Fruit fly (Drosophila melanogaster) whole organism, embryonic: Measurements from ENCODE around the gene cue.

Experiments used
- Adf1 ChIP-seq: fragments of 200-800 bp; sonication (Bioruptor generic); IDR thresholded peaks from 2 replicates; pipeline ENCODE4 v1.3.6; 2022; ENCODE audit warnings: missing biosample characterization, missing genetic modification characterization
- Antp ChIP-seq: fragments of 200-800 bp; sonication (Bioruptor generic); optimal IDR thresholded peaks from 3 replicates; lab custom pipeline; 2016; ENCODE audit warnings: missing biosample characterization, missing genetic modification characterization
- CG10209 ChIP-seq: fragments of 200-800 bp; sonication (Bioruptor generic); optimal IDR thresholded peaks from 3 replicates; lab custom pipeline; 2017; ENCODE audit warnings: missing biosample characterization, mild to moderate bottlenecking, missing genetic modification characterization, missing genetic modification reagents
- CG11456 ChIP-seq: fragments of 200-800 bp; sonication (Bioruptor generic); IDR thresholded peaks from 3 replicates; pipeline ENCODE4 v1.3.6; 2022; ENCODE audit warnings: missing biosample characterization, missing genetic modification characterization
- CG11560 ChIP-seq: fragments of 200-800 bp; sonication (Bioruptor generic); IDR thresholded peaks from 3 replicates; pipeline ENCODE4 v1.3.6; 2022; ENCODE audit warnings: missing biosample characterization, missing genetic modification characterization
- CG11696 ChIP-seq: fragments of 200-800 bp; sonication (Bioruptor generic); IDR thresholded peaks from 2 replicates; pipeline ENCODE4 v1.3.6; 2022; ENCODE audit warnings: missing biosample characterization, missing genetic modification characterization
- CG12769 ChIP-seq: fragments of 200-800 bp; sonication (Bioruptor generic); optimal IDR thresholded peaks from 2 replicates; lab custom pipeline; 2019; ENCODE audit warnings: missing biosample characterization, mild to moderate bottlenecking, missing genetic modification characterization, moderate library complexity
- CG13296 ChIP-seq: fragments of 200-800 bp; sonication (Bioruptor generic); optimal IDR thresholded peaks from 3 replicates; lab custom pipeline; 2018; ENCODE audit warnings: missing biosample characterization, mild to moderate bottlenecking, missing genetic modification characterization
- CG13424 ChIP-seq: fragments of 200-800 bp; sonication (Bioruptor generic); optimal IDR thresholded peaks from 2 replicates; lab custom pipeline; 2019; ENCODE audit warnings: missing biosample characterization, mild to moderate bottlenecking, missing genetic modification characterization, moderate library complexity
- CG14667 ChIP-seq: fragments of 200-800 bp; sonication (Bioruptor generic); IDR thresholded peaks from 2 replicates; pipeline ENCODE4 v1.3.6; 2022; ENCODE audit warnings: missing biosample characterization, missing genetic modification characterization
- CG14860 ChIP-seq: fragments of 200-800 bp; sonication (Bioruptor generic); IDR thresholded peaks from 3 replicates; pipeline ENCODE4 v1.3.6; 2022; ENCODE audit warnings: missing biosample characterization, missing genetic modification characterization; ENCODE audit not compliant: partially characterized antibody
- CG16863 ChIP-seq: fragments of 200-800 bp; sonication (Bioruptor generic); optimal IDR thresholded peaks from 3 replicates; lab custom pipeline; 2016; ENCODE audit warnings: missing biosample characterization, missing genetic modification characterization
- CG1792 ChIP-seq: fragments of 200-800 bp; sonication (Bioruptor generic); optimal IDR thresholded peaks from 2 replicates; lab custom pipeline; 2016; ENCODE audit warnings: missing biosample characterization, missing genetic modification characterization
- CG18599 ChIP-seq: fragments of 200-800 bp; sonication (Bioruptor generic); optimal IDR thresholded peaks from 3 replicates; lab custom pipeline; 2017; ENCODE audit warnings: missing biosample characterization, missing genetic modification characterization, mild to moderate bottlenecking, moderate library complexity, missing genetic modification reagents
- CG18619 ChIP-seq: fragments of 200-800 bp; sonication (Bioruptor generic); optimal IDR thresholded peaks from 3 replicates; lab custom pipeline; 2017; ENCODE audit warnings: missing biosample characterization, mild to moderate bottlenecking, missing genetic modification characterization
- CG2129 ChIP-seq: fragments of 200-800 bp; sonication (Bioruptor generic); IDR thresholded peaks from 2 replicates; pipeline ENCODE4 v1.3.6; 2022; ENCODE audit warnings: missing biosample characterization, missing genetic modification characterization; ENCODE audit not compliant: partially characterized antibody
- CG2202 ChIP-seq: fragments of 200-800 bp; sonication (Bioruptor generic); optimal IDR thresholded peaks from 2 replicates; lab custom pipeline; 2018; ENCODE audit warnings: missing biosample characterization, mild to moderate bottlenecking, missing genetic modification characterization
- CG2678 ChIP-seq: fragments of 200-800 bp; sonication (Bioruptor generic); optimal IDR thresholded peaks from 3 replicates; lab custom pipeline; 2019; ENCODE audit warnings: missing biosample characterization, mild to moderate bottlenecking, missing genetic modification characterization, moderate library complexity
- CG31388 ChIP-seq: fragments of 200-800 bp; sonication (Bioruptor generic); optimal IDR thresholded peaks from 2 replicates; lab custom pipeline; 2016; ENCODE audit warnings: missing biosample characterization, missing genetic modification characterization
- CG4730 ChIP-seq: fragments of 200-800 bp; sonication (Bioruptor generic); IDR thresholded peaks from 2 replicates; pipeline ENCODE4 v1.3.6; 2022; ENCODE audit warnings: missing biosample characterization, missing genetic modification characterization
- CG4854 ChIP-seq: fragments of 200-800 bp; sonication (Bioruptor generic); optimal IDR thresholded peaks from 2 replicates; lab custom pipeline; 2016; ENCODE audit warnings: missing biosample characterization, missing genetic modification characterization, inconsistent platforms
- CG6765 ChIP-seq: fragments of 200-800 bp; sonication (Bioruptor generic); optimal IDR thresholded peaks from 3 replicates; lab custom pipeline; 2017; ENCODE audit warnings: missing biosample characterization, mild to moderate bottlenecking, missing genetic modification characterization
- Dbx ChIP-seq: fragments of 200-800 bp; sonication (Bioruptor generic); IDR thresholded peaks from 3 replicates; pipeline ENCODE4 v1.3.6; 2022; ENCODE audit warnings: missing biosample characterization, missing genetic modification characterization
- Deaf1 ChIP-seq: fragments of 200-800 bp; optimal IDR thresholded peaks from 3 replicates; lab custom pipeline; 2019; ENCODE audit warnings: missing biosample characterization, mild to moderate bottlenecking, missing genetic modification characterization, moderate library complexity
- MESR4 ChIP-seq: fragments of 200-800 bp; sonication (Bioruptor generic); optimal IDR thresholded peaks from 2 replicates; lab custom pipeline; 2018; ENCODE audit warnings: missing biosample characterization, mild to moderate bottlenecking, missing genetic modification characterization, moderate library complexity
- Nf-YA ChIP-seq: fragments of 200-800 bp; sonication (Bioruptor generic); IDR thresholded peaks from 2 replicates; pipeline ENCODE4 v1.3.6; 2022; ENCODE audit warnings: missing biosample characterization, missing genetic modification characterization
- PHDP ChIP-seq: fragments of 200-800 bp; sonication (Bioruptor generic); optimal IDR thresholded peaks from 3 replicates; lab custom pipeline; 2018; ENCODE audit warnings: missing biosample characterization, mild to moderate bottlenecking, missing genetic modification characterization, moderate library complexity
- Pdp1 ChIP-seq, 2 experiments: fragments of 200-800 bp; sonication (Bioruptor generic); optimal IDR thresholded peaks; 3 replicates each; lab custom pipeline; 2016; ENCODE audit warnings: missing biosample characterization in 2 of 2, missing genetic modification characterization in 2 of 2, mild to moderate bottlenecking in 1 of 2, moderate library complexity in 1 of 2
- Spps ChIP-seq: fragments of 200-800 bp; sonication (Bioruptor generic); optimal IDR thresholded peaks from 2 replicates; lab custom pipeline; 2018; ENCODE audit warnings: missing biosample characterization, mild to moderate bottlenecking, missing genetic modification characterization
- Trl ChIP-seq, 3 experiments: fragments of >200 bp in 2 of 3; fragments of 200-800 bp in 1 of 3; sonication (Bioruptor generic) in 1 of 3; optimal IDR thresholded peaks; 2 replicates in 1 of 3; 3 replicates in 2 of 3; lab custom pipeline; 2016 to 2017; ENCODE audit warnings: missing biosample characterization in 1 of 3, missing genetic modification characterization in 1 of 3
- bbx ChIP-seq: fragments of 200-800 bp; sonication (Bioruptor generic); IDR thresholded peaks from 2 replicates; pipeline ENCODE4 v1.3.6; 2022; ENCODE audit warnings: missing biosample characterization, missing genetic modification characterization; ENCODE audit not compliant: partially characterized antibody
- bcd ChIP-seq: fragments of 200-800 bp; sonication (Bioruptor generic); optimal IDR thresholded peaks from 2 replicates; lab custom pipeline; 2017; ENCODE audit warnings: missing biosample characterization, mild to moderate bottlenecking, missing genetic modification characterization
- corto ChIP-seq: fragments of 200-800 bp; sonication (Bioruptor generic); optimal IDR thresholded peaks from 2 replicates; lab custom pipeline; 2016; ENCODE audit warnings: missing biosample characterization, mild to moderate bottlenecking, missing genetic modification characterization, moderate library complexity
- croc ChIP-seq: fragments of 200-800 bp; sonication (Bioruptor generic); conservative IDR thresholded peaks from 3 replicates; pipeline ENCODE4 v1.3.6; 2022; ENCODE audit warnings: missing biosample characterization, missing genetic modification characterization
- crol ChIP-seq: fragments of 200-800 bp; sonication (Bioruptor generic); IDR thresholded peaks from 2 replicates; pipeline ENCODE4 v1.3.6; 2022; ENCODE audit warnings: missing biosample characterization, missing genetic modification characterization
- eve ChIP-seq, 2 experiments: fragments of >200 bp; optimal IDR thresholded peaks; 2 replicates each; lab custom pipeline; 2017; ENCODE audit warnings: missing biosample characterization in 2 of 2, missing genetic modification characterization in 2 of 2
- ewg ChIP-seq: fragments of 200-800 bp; sonication (Bioruptor generic); optimal IDR thresholded peaks from 3 replicates; lab custom pipeline; 2017; ENCODE audit warnings: mild to moderate bottlenecking, missing biosample characterization, missing genetic modification reagents, missing genetic modification characterization
- ind ChIP-seq: fragments of 200-800 bp; sonication (Bioruptor generic); optimal IDR thresholded peaks from 3 replicates; lab custom pipeline; 2016; ENCODE audit warnings: missing biosample characterization, missing genetic modification characterization
- jing ChIP-seq: fragments of 200-800 bp; sonication (Bioruptor generic); optimal IDR thresholded peaks from 2 replicates; lab custom pipeline; 2018; ENCODE audit warnings: missing biosample characterization, mild to moderate bottlenecking, missing genetic modification characterization
- jumu ChIP-seq: fragments of 200-800 bp; sonication (Bioruptor generic); optimal IDR thresholded peaks from 3 replicates; lab custom pipeline; 2016; ENCODE audit warnings: missing biosample characterization, missing genetic modification characterization
- ken ChIP-seq: fragments of 200-800 bp; sonication (Bioruptor generic); IDR thresholded peaks from 3 replicates; pipeline ENCODE4 v1.3.6; 2022; ENCODE audit warnings: missing biosample characterization, missing genetic modification characterization
- lab ChIP-seq: fragments of 200-800 bp; sonication (Bioruptor generic); optimal IDR thresholded peaks from 3 replicates; lab custom pipeline; 2017; ENCODE audit warnings: missing biosample characterization, missing genetic modification characterization, mild to moderate bottlenecking, moderate library complexity, missing genetic modification reagents
- mld ChIP-seq: fragments of 200-800 bp; sonication (Bioruptor generic); IDR thresholded peaks from 3 replicates; pipeline ENCODE4 v1.3.6; 2022; ENCODE audit warnings: missing biosample characterization, missing genetic modification characterization; ENCODE audit not compliant: partially characterized antibody
- sd ChIP-seq: fragments of 200-800 bp; sonication (Bioruptor generic); optimal IDR thresholded peaks from 3 replicates; lab custom pipeline; 2018; ENCODE audit warnings: missing biosample characterization, mild to moderate bottlenecking, missing genetic modification characterization, moderate library complexity
- shn ChIP-seq: fragments of 200-800 bp; sonication (Bioruptor generic); optimal IDR thresholded peaks from 3 replicates; lab custom pipeline; 2016; ENCODE audit warnings: missing biosample characterization, missing genetic modification characterization
- sob ChIP-seq: fragments of 200-800 bp; sonication (Bioruptor generic); IDR thresholded peaks from 2 replicates; pipeline ENCODE4 v1.3.6; 2022; ENCODE audit warnings: missing biosample characterization, missing genetic modification characterization
- ttk ChIP-seq: fragments of 200-800 bp; sonication (Bioruptor generic); IDR thresholded peaks from 2 replicates; pipeline ENCODE4 v2.1.2; 2022; ENCODE audit warnings: missing biosample characterization, missing genetic modification characterization
- twi ChIP-seq: fragments of 200-800 bp; optimal IDR thresholded peaks from 2 replicates; lab custom pipeline; 2019; ENCODE audit warnings: missing biosample characterization, mild to moderate bottlenecking, missing genetic modification characterization, moderate library complexity
- vvl ChIP-seq: fragments of 200-800 bp; sonication (Bioruptor generic); IDR thresholded peaks from 2 replicates; pipeline ENCODE4 v1.3.6; 2022; ENCODE audit warnings: missing biosample characterization, missing genetic modification characterization
- zen2 ChIP-seq: fragments of 200-800 bp; sonication (Bioruptor generic); IDR thresholded peaks from 3 replicates; pipeline ENCODE4 v1.3.6; 2022; ENCODE audit warnings: missing biosample characterization, missing genetic modification characterization; ENCODE audit not compliant: partially characterized antibody

The cue gene

dm6 chr3L:1489523-1489922, 27.5 kb downstream of the cue start, which contains the start of gene stet (continued):
- TF ChIP-seq jumu (GFP tag; lab: Kevin White, UChicago) (no peak), Antp (GFP tag; lab: Kevin White, UChicago) (no peak), ind (GFP tag; lab: Kevin White, UChicago) (no peak), CG2678 (tag; lab: Kevin White, UChicago) (no peak), Spps (no peak), CG11696 (GFP tag; lab: Robert Waterston, UW) (no peak), Deaf1 (no peak), shn (GFP tag; lab: Kevin White, UChicago) (no peak), bbx (GFP tag; lab: Robert Waterston, UW) (0 out of 2 replicates have a peak, but pooled peaks have one; percentile 45), CG14667 (GFP tag; lab: Robert Waterston, UW) (no peak), lab (no peak), ken (GFP tag; lab: Robert Waterston, UW) (no peak), CG11456 (GFP tag; lab: Robert Waterston, UW) (peak; percentile 27; the same call in 1 of the 3 replicates), CG6765 (no peak), Trl (optimal IDR thresholded peaks at IDR 0.05; lab: Kevin White, UChicago) (peak; percentile 35 to 46), Trl (GFP tag; optimal IDR thresholded peaks at IDR 0.05; lab: Kevin White, UChicago) (no peak), CG10209 (GFP tag; lab: Kevin White, UChicago) (no peak), croc (GFP tag; lab: Robert Waterston, UW) (no peak), CG13296 (no peak), Pdp1 (GFP tag; optimal IDR thresholded peaks at IDR 0.05; lab: Kevin White, UChicago) (peak in 1 of 2 experiments; percentile 67), CG2129 (GFP tag; lab: Robert Waterston, UW) (no peak), PHDP (no peak), twi (tag; lab: Kevin White, UChicago) (no peak), corto (GFP tag; lab: Kevin White, UChicago) (no peak), CG4730 (GFP tag; lab: Robert Waterston, UW) (no peak), eve (GFP tag; optimal IDR thresholded peaks at IDR 0.05; lab: Kevin White, UChicago) (no peak), jing (GFP tag; lab: Kevin White, UChicago) (no peak), CG11560 (tag; lab: Robert Waterston, UW) (no peak), MESR4 (GFP tag; lab: Kevin White, UChicago) (no peak), CG14860 (peak; percentile 41; the same call in 2 of the 3 replicates), CG13424 (tag; lab: Kevin White, UChicago) (no peak), zen2 (GFP tag; lab: Robert Waterston, UW) (0 out of 3 replicates have a peak, but pooled peaks have one; percentile 20), CG2202 (tag; lab: Kevin White, UChicago) (no peak), CG31388 (no peak), CG1792 (GFP tag; lab: Kevin White, UChicago) (no peak), Adf1 (GFP tag; lab: Robert Waterston, UW) (no peak), ttk (GFP tag; lab: Robert Waterston, UW) (0 out of 2 replicates have a peak, but pooled peaks have one; percentile 33), CG4854 (no peak), vvl (0 out of 2 replicates have a peak, but pooled peaks have one; percentile 42), CG16863 (GFP tag; lab: Kevin White, UChicago) (no peak), ewg (GFP tag; lab: Kevin White, UChicago) (peak; percentile 97), sd (tag; lab: Kevin White, UChicago) (peak; percentile 68), Nf-YA (GFP tag; lab: Robert Waterston, UW) (no peak), Dbx (GFP tag; lab: Robert Waterston, UW) (0 out of 3 replicates have a peak, but pooled peaks have one; percentile 15), crol (GFP tag; lab: Robert Waterston, UW) (peak; percentile 94), CG18619 (no peak), CG18599 (GFP tag; lab: Kevin White, UChicago) (no peak), mld (GFP tag; lab: Robert Waterston, UW) (no peak), CG12769 (tag; lab: Kevin White, UChicago) (no peak), sob (GFP tag; lab: Robert Waterston, UW) (no peak), bcd (GFP tag; lab: Kevin White, UChicago) (no peak)
